Worm (Caenorhabditis elegans): ENCODE results near the gene Y64G10A.10.
A peak's percentile ranks its signal among the peaks of the same experiment; 100 is the strongest.

The Y64G10A.10 gene

DNA sequence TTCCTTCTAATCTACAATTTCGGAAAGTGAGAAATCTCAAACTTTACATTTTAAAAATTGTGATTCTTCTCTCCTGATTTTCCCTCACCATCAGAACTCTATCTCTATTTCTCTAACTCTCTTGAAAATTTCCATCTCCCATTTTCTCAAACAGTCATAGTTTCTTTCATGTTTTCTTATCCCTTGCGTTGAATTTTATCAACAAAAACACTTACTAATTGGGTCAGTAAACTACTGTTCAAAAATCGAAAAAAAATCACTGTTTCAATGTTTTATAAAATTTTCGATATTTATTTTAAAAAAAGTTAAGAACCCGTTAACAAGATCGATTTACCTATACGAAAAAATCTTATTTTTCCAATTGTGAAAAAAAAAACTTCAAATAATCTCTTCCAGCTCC lies 18.0 kb upstream of the Y64G10A.10 start:
- TF ChIP-seq snpc-4 (GFP tag; optimal IDR thresholded peaks at IDR 0.05), result no peak
- peak in 1 of 4 experiments; percentile 22 for TF ChIP-seq snpc-4 (tag; optimal IDR thresholded peaks at IDR 0.05)
- no peak for TF ChIP-seq F37B4.10 (GFP tag; IDR thresholded peaks at IDR 0.05)

DNA sequence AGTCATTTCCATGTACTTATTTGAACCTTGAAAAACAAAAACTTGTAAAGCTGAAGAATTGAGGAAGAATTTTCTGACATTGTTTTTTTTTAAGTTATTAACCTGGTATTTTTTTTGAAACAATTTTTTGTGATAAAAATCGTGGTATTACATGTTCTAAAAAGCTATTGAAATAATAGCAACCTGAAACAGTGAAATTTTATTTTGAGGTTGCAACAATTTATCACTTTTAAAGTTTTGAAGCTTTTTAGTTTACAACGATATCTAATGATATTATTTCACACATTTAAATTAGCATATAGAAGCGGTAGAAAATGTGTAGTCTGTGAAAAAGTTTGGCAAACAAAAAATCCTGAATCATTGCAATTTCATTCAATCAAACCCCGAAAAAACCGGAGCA lies 16.3 kb upstream of the Y64G10A.10 start:
- TF ChIP-seq hmg-1.2 (GFP tag; IDR thresholded peaks at IDR 0.05) (no peak), lin-54 (GFP tag; optimal IDR thresholded peaks at IDR 0.05) (no peak), madf-8 (GFP tag; conservative IDR thresholded peaks at IDR 0.05) (no peak), ztf-18 (tag; optimal IDR thresholded peaks at IDR 0.05) (no peak), attf-6 (GFP tag; IDR thresholded peaks at IDR 0.05) (peak; percentile 65; the same call in 1 of the 2 replicates), snpc-4 (GFP tag; optimal IDR thresholded peaks at IDR 0.05) (no peak), snpc-4 (tag; optimal IDR thresholded peaks at IDR 0.05) (peak in 2 of 4 experiments; percentile 22 to 66), ceh-91 (GFP tag; IDR thresholded peaks at IDR 0.05) (no peak), Y53F4B.3 (GFP tag; IDR thresholded peaks at IDR 0.05) (no peak)

DNA sequence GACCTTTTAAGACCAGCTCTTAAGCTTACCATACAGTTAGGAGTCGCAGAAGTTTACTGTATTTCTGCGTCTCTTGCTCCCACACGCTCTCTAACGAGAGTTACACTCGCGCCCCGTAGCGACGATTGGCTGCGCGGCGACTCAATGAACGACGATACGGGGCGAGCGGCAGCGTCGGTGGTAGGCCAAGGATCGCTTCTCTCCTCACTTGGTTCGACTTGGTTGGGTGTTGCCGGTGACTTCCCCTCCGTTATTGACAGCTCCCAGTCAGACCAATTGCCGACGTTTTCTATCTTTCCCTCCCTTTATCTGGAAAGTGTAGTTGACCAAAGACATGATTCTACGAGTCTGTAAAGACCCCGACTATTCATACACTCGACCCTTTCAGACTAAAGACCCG lies 14.4 kb upstream of the Y64G10A.10 start:
- TF ChIP-seq atf-7 (tag; optimal IDR thresholded peaks at IDR 0.05), result no peak
- no peak for TF ChIP-seq egrh-3 (GFP tag; IDR thresholded peaks at IDR 0.05)
- TF ChIP-seq lin-26 (GFP tag; IDR thresholded peaks at IDR 0.05), result no peak
- no peak for TF ChIP-seq dpff-1 (tag; optimal IDR thresholded peaks at IDR 0.05)
- no peak for TF ChIP-seq hlh-12 (tag; optimal IDR thresholded peaks at IDR 0.05)
- no peak for TF ChIP-seq ets-4 (GFP tag; optimal IDR thresholded peaks at IDR 0.05)
- no peak for TF ChIP-seq T26A5.8 (tag; optimal IDR thresholded peaks at IDR 0.05)
- no peak for TF ChIP-seq athp-1 (tag; optimal IDR thresholded peaks at IDR 0.05)
- no peak for TF ChIP-seq ama-1 (optimal IDR thresholded peaks at IDR 0.05)
- no peak for TF ChIP-seq ama-1 (GFP tag; optimal IDR thresholded peaks at IDR 0.05)
- no peak for TF ChIP-seq nfya-2 (GFP tag; IDR thresholded peaks at IDR 0.05)
- no peak for TF ChIP-seq F23B12.7 (tag; optimal IDR thresholded peaks at IDR 0.05; ENCODE audit: insufficient read depth)
- no peak for TF ChIP-seq ceh-100 (GFP tag; IDR thresholded peaks at IDR 0.05)
- TF ChIP-seq mcd-1 (GFP tag; IDR thresholded peaks at IDR 0.05), result no peak
- no peak for TF ChIP-seq ceh-79 (tag; optimal IDR thresholded peaks at IDR 0.05)
- no peak for TF ChIP-seq xnd-1 (tag; optimal IDR thresholded peaks at IDR 0.05)
- TF ChIP-seq aptf-3 (GFP tag; IDR thresholded peaks at IDR 0.05), result no peak
- no peak for TF ChIP-seq tbx-9 (tag; optimal IDR thresholded peaks at IDR 0.05; ENCODE audit: borderline replicate concordance)
- TF ChIP-seq D2030.7 (GFP tag; IDR thresholded peaks at IDR 0.05), result no peak

DNA sequence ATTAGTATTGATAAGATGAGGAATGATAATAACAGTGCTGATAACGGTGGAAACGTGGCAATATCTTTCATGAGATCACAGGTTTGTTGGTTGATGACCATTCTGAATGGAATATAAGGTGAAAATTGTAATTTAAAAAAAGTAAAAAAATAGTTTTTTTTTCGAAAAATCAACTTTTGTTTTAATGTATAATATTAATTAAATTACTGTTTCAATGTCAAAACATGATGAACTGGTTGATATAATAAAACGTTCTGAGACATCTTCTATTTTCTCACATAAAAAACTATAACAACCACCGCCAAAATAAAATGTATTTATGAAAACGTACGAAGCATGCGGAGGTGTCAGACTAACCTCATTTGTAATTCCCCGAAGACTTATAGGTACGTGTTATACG lies 8.9 kb upstream of the Y64G10A.10 start, which contains the start of gene srab-24:
srab-24 (minus strand) TSS at position 101 of the 400 bp plus-strand sequence.
- TF ChIP-seq aptf-3 (GFP tag; IDR thresholded peaks at IDR 0.05) (no peak), bed-2 (GFP tag; IDR thresholded peaks at IDR 0.05) (no peak), let-526 (GFP tag; IDR thresholded peaks at IDR 0.05) (no peak)

DNA sequence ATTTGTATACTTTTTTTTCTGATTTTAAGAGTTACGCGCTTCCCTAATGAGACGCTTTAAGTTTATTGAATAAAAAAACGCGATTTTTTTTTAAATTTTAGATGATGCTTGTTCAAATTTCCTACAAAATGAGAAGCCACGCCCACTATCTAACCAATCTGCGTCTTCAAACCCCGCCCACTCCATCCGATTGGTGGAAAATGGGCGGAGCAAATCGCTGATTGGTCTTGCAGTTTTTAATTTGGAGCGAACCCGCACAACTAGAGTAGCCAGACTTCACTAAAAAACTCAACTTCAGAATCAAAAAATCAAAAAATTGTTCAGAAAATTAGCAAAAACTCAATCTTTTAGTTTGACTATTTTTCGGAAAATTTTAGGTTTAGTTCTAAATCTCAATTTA lies 8.2 kb upstream of the Y64G10A.10 start:
- TF ChIP-seq cebp-2 (GFP tag; IDR thresholded peaks at IDR 0.05) (no peak), ztf-22 (GFP tag; optimal IDR thresholded peaks at IDR 0.05) (no peak), Y53F4B.3 (GFP tag; IDR thresholded peaks at IDR 0.05) (no peak), madf-3 (GFP tag; IDR thresholded peaks at IDR 0.05) (no peak), K11D2.4 (GFP tag; IDR thresholded peaks at IDR 0.05) (no peak), hrde-1 (tag; optimal IDR thresholded peaks at IDR 0.05; ENCODE audit: borderline replicate concordance) (no peak), ekl-4 (GFP tag; IDR thresholded peaks at IDR 0.05) (no peak), snpc-4 (GFP tag; optimal IDR thresholded peaks at IDR 0.05) (no peak), snpc-4 (tag; optimal IDR thresholded peaks at IDR 0.05) (no peak), B0261.1 (tag; optimal IDR thresholded peaks at IDR 0.05) (no peak)

All from whole organism, young adult.